Fruit fly (Drosophila melanogaster): ENCODE results near the gene CG6712.

Gene CG6712

dm6 chr2L:12055837-12056388 lies 40.4 kb downstream of the CG6712 start, which contains the start of the genes JhI-21, RpL7-like and CG34164 (continued):
- TF ChIP-seq CG6791 (GFP tag; IDR thresholded peaks at IDR 0.05; ENCODE audit: partially characterized antibody), result peak; percentile 61
- TF ChIP-seq Meics (GFP tag; optimal IDR thresholded peaks at IDR 0.05), result peak; percentile 22
- TF ChIP-seq Lim3 (GFP tag; IDR thresholded peaks at IDR 0.05), result no peak
- no peak for TF ChIP-seq BtbVII (GFP tag; optimal IDR thresholded peaks at IDR 0.05)
- TF ChIP-seq usp (GFP tag; optimal IDR thresholded peaks at IDR 0.05), result no peak
- no peak for TF ChIP-seq lola (GFP tag; optimal IDR thresholded peaks at IDR 0.05)
- TF ChIP-seq chn (GFP tag; optimal IDR thresholded peaks at IDR 0.05), result no peak
- TF ChIP-seq sob (GFP tag; IDR thresholded peaks at IDR 0.05), result no peak
- TF ChIP-seq Bteb2 (GFP tag; optimal IDR thresholded peaks at IDR 0.05), result peak; percentile 13
- TF ChIP-seq bab2 (GFP tag; optimal IDR thresholded peaks at IDR 0.05), result no peak
- TF ChIP-seq MBD-R2 (GFP tag; IDR thresholded peaks at IDR 0.05), result peak; percentile 63; the same call in 1 of the 2 replicates
- TF ChIP-seq Nf-YC (tag; optimal IDR thresholded peaks at IDR 0.05), result peak; percentile 11
- TF ChIP-seq CG1024 (GFP tag; IDR thresholded peaks at IDR 0.05), result peak; percentile 35; the same call in 1 of the 2 replicates
- TF ChIP-seq ash1 (GFP tag; optimal IDR thresholded peaks at IDR 0.05), result no peak
- no peak for TF ChIP-seq tll (GFP tag; optimal IDR thresholded peaks at IDR 0.05)
- no peak for TF ChIP-seq CG2875 (GFP tag; optimal IDR thresholded peaks at IDR 0.05)
- TF ChIP-seq Sry-β (GFP tag; optimal IDR thresholded peaks at IDR 0.05), result no peak
- no peak for TF ChIP-seq wek (GFP tag; optimal IDR thresholded peaks at IDR 0.05)
- TF ChIP-seq sc (optimal IDR thresholded peaks at IDR 0.05), result no peak
- TF ChIP-seq sc (GFP tag; optimal IDR thresholded peaks at IDR 0.05), result no peak
- TF ChIP-seq CG13424 (tag; optimal IDR thresholded peaks at IDR 0.05), result no peak
- TF ChIP-seq trh (GFP tag; optimal IDR thresholded peaks at IDR 0.05), result no peak
- TF ChIP-seq dan (GFP tag; IDR thresholded peaks at IDR 0.05), result no peak
- TF ChIP-seq Hsf (GFP tag; optimal IDR thresholded peaks at IDR 0.05), result no peak
- no peak for TF ChIP-seq CG2129 (GFP tag; IDR thresholded peaks at IDR 0.05; ENCODE audit: partially characterized antibody)
- no peak for TF ChIP-seq CG18619 (GFP tag; optimal IDR thresholded peaks at IDR 0.05)
- no peak for TF ChIP-seq CG3726 (GFP tag; IDR thresholded peaks at IDR 0.05)
- peak; percentile 6 for TF ChIP-seq CG3281 (GFP tag; optimal IDR thresholded peaks at IDR 0.05)
- no peak for TF ChIP-seq CG1233 (GFP tag; optimal IDR thresholded peaks at IDR 0.05)
- TF ChIP-seq CG2199 (GFP tag; IDR thresholded peaks at IDR 0.05), result peak; percentile 66; the same call in 1 of the 3 replicates
- no peak for TF ChIP-seq CG10654 (GFP tag; optimal IDR thresholded peaks at IDR 0.05)
- TF ChIP-seq CG43689 (GFP tag; IDR thresholded peaks at IDR 0.05), result no peak
- TF ChIP-seq twi (tag; optimal IDR thresholded peaks at IDR 0.05), result no peak
- no peak for TF ChIP-seq Atf-2 (GFP tag; optimal IDR thresholded peaks at IDR 0.05)
- TF ChIP-seq az2 (GFP tag; optimal IDR thresholded peaks at IDR 0.05), result no peak
- TF ChIP-seq CG14441 (GFP tag; IDR thresholded peaks at IDR 0.05), result no peak
- TF ChIP-seq CG2202 (tag; optimal IDR thresholded peaks at IDR 0.05), result no peak
- TF ChIP-seq CG15696 (tag; optimal IDR thresholded peaks at IDR 0.05), result no peak
- peak; percentile 44 for TF ChIP-seq gro (GFP tag; optimal IDR thresholded peaks at IDR 0.05)
- peak; percentile 28 for TF ChIP-seq CG10147 (GFP tag; optimal IDR thresholded peaks at IDR 0.05)
- no peak for TF ChIP-seq emc (GFP tag; optimal IDR thresholded peaks at IDR 0.05)
- TF ChIP-seq CG17385 (GFP tag; optimal IDR thresholded peaks at IDR 0.05), result peak; percentile 50
- TF ChIP-seq Nf-YB (GFP tag; optimal IDR thresholded peaks at IDR 0.05), result no peak
- TF ChIP-seq ro (GFP tag; IDR thresholded peaks at IDR 0.05), result no peak
- no peak for TF ChIP-seq croc (GFP tag; conservative IDR thresholded peaks at IDR 0.05)
- no peak for TF ChIP-seq CTCF (GFP tag; optimal IDR thresholded peaks at IDR 0.05)
- peak; percentile 82 for TF ChIP-seq sens (GFP tag)
- no peak for TF ChIP-seq CG12942 (GFP tag; optimal IDR thresholded peaks at IDR 0.05)
- no peak for TF ChIP-seq Antp (GFP tag; optimal IDR thresholded peaks at IDR 0.05)
- no peak for TF ChIP-seq her (GFP tag; optimal IDR thresholded peaks at IDR 0.05)
- TF ChIP-seq org-1 (GFP tag; optimal IDR thresholded peaks at IDR 0.05), result no peak
- peak; percentile 77 for TF ChIP-seq Jarid2 (GFP tag; optimal IDR thresholded peaks at IDR 0.05)

Data from whole organism, embryonic.